Worm (Caenorhabditis elegans): ENCODE data around the gene K12H6.2.

The K12H6.2 gene

DNA sequence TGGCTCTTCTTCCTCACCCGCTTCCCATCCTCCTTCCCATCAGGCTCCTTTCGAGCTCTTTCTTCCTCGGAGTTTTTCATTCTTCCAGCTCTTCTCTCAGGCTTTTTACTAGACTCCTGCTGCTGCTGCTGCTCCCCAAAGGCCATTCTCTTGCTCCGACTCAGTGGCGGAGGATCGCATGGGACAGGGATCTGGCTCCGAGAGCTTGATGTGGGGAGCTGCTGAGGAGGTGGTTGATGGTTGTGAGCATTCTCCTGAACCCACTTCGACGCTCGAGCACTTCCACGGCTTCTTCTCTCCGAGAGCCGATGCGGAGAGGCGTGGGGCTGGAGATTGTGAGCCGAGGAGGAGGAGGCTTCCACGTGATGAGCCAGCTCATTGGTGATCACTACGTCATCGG, 29.6 kb downstream of the K12H6.2 start:
- TF ChIP-seq F37D6.2 (tag; optimal IDR thresholded peaks at IDR 0.05), result no peak
- TF ChIP-seq aha-1 (tag), result peak; percentile 37
- peak; percentile 92 for TF ChIP-seq set-16 (GFP tag; IDR thresholded peaks at IDR 0.05)
- TF ChIP-seq unc-62 (GFP tag; optimal IDR thresholded peaks at IDR 0.05 in 1 of 2), result peak in 1 of 2 experiments; percentile 14
- no peak for TF ChIP-seq unc-62 (tag; optimal IDR thresholded peaks at IDR 0.05)
- TF ChIP-seq mxl-3 (GFP tag; optimal IDR thresholded peaks at IDR 0.05), result no peak

DNA sequence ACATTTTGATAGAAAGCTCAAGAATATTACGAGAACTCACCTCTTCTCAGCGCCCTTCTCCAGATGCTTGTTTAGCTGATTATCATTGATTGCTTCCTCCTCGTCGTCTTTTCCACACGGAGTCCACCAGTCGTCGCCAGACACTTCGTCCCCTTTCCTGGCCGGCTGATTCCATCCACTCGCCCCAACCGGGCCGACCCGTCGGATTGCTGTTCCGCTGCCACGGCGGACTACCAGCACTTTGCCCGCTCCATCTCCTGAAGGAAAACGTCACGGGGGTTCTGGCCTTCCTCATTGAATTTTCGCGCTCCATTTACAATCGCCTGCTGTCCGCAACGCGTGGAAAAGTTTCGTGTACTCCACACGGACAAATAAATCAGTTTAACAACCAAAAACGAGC, 32.0 kb downstream of the K12H6.2 start:
- TF ChIP-seq set-16 (GFP tag; IDR thresholded peaks at IDR 0.05), result peak; percentile 86
- TF ChIP-seq F37D6.2 (tag; optimal IDR thresholded peaks at IDR 0.05), result no peak
- TF ChIP-seq hlh-30 (tag; optimal IDR thresholded peaks at IDR 0.05; ENCODE audit: insufficient read depth), result no peak
- TF ChIP-seq Y5F2A.4 (GFP tag; optimal IDR thresholded peaks at IDR 0.05), result no peak
- TF ChIP-seq gei-8 (GFP tag; optimal IDR thresholded peaks at IDR 0.05), result no peak

DNA sequence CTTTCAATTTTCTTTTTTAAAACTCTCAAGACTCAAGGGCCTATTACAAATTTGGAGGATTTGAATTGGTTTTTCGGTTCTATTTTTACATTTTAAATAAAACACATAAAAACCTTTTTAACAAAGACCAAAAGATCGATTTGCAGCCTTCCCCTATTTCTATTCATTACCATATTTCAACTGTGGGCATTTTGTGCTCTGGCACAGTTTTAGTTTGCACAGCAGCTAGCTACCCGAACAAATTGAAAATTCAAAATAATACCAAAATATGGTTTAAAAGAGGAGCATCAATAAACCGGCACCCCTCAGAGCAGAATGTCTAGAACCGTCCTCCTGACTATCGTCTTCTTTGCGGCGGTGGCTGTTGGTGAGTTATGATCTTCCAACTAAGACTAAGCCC, 34.0 kb downstream of the K12H6.2 start, which contains the start of gene F08D12.2:
Gene F08D12.2 (plus strand): TSS at position 301 of the 400 bp plus-strand sequence.
- TF ChIP-seq ztf-7 (tag; optimal IDR thresholded peaks at IDR 0.05) (no peak), T26A8.4 (GFP tag; IDR thresholded peaks at IDR 0.05) (no peak)

DNA sequence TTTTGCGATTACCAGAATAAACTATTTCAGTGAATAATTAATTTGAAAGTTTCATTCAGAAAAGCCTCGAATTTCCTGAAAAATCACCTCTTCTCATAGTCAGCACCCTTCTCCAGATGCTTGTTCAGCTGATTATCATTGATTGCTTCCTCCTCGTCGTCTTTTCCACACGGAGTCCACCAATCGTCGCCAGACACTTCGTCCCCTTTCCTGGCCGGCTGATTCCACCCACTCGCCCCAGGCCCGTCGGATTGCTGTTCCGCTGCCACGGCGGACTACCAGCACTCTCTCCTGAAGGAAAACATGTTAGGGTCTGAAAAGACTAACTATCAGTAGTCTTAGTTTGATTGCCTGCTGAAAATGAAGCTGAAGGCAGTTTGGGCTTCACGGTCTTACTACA, 34.5 kb downstream of the K12H6.2 start:
- TF ChIP-seq D1046.2 (GFP tag; IDR thresholded peaks at IDR 0.05) (no peak), unc-62 (GFP tag; optimal IDR thresholded peaks at IDR 0.05 in 1 of 2) (peak in 1 of 2 experiments; percentile 56), unc-62 (tag; optimal IDR thresholded peaks at IDR 0.05) (no peak), set-16 (GFP tag; IDR thresholded peaks at IDR 0.05) (peak; percentile 50; the same call in 1 of the 2 replicates), mdl-1 (tag; optimal IDR thresholded peaks at IDR 0.05) (no peak)

DNA sequence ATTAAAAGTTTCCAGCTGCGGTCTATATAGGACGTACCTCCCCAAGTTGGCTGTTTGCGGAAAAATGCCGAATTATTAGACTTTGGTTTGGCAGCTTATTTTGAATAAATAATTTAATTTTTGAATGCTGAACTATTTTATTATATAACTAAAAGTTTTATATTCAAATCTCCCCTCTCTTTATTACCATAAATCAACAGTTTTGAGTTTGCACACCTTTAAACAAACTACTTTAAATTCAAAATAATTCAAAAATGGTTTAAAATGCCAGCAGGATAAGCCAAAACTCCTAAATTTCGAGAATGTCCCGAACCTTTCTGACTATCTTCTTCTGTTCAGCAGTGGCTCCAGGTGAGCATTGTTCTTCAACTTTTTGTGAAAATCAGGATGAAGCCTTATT, 36.1 kb downstream of the K12H6.2 start, which contains the start of gene F08D12.3:
Gene F08D12.3 (plus strand): TSS at position 301 of the 400 bp plus-strand sequence.
- TF ChIP-seq daf-12 (tag; optimal IDR thresholded peaks at IDR 0.05), result no peak
- no peak for TF ChIP-seq zfp-3 (GFP tag; conservative IDR thresholded peaks at IDR 0.05)
- TF ChIP-seq lsy-2 (tag; optimal IDR thresholded peaks at IDR 0.05), result no peak
- TF ChIP-seq hmg-1.1 (GFP tag; IDR thresholded peaks at IDR 0.05), result no peak
- no peak for TF ChIP-seq hlh-30 (tag; optimal IDR thresholded peaks at IDR 0.05; ENCODE audit: insufficient read depth)
- TF ChIP-seq set-16 (GFP tag; IDR thresholded peaks at IDR 0.05), result no peak
- no peak for TF ChIP-seq lin-15B (tag; optimal IDR thresholded peaks at IDR 0.05)
- TF ChIP-seq nhr-11 (tag; optimal IDR thresholded peaks at IDR 0.05), result no peak
- TF ChIP-seq spr-3 (GFP tag; optimal IDR thresholded peaks at IDR 0.05), result no peak
- no peak for TF ChIP-seq egl-27 (tag; optimal IDR thresholded peaks at IDR 0.05)
- TF ChIP-seq lin-13 (GFP tag; optimal IDR thresholded peaks at IDR 0.05), result no peak
- TF ChIP-seq daf-19 (GFP tag; conservative IDR thresholded peaks at IDR 0.05), result no peak
- TF ChIP-seq T26A8.4 (GFP tag; IDR thresholded peaks at IDR 0.05), result no peak
- no peak for TF ChIP-seq nhr-77 (tag; optimal IDR thresholded peaks at IDR 0.05)
- TF ChIP-seq nhr-102 (tag; optimal IDR thresholded peaks at IDR 0.05), result no peak

DNA sequence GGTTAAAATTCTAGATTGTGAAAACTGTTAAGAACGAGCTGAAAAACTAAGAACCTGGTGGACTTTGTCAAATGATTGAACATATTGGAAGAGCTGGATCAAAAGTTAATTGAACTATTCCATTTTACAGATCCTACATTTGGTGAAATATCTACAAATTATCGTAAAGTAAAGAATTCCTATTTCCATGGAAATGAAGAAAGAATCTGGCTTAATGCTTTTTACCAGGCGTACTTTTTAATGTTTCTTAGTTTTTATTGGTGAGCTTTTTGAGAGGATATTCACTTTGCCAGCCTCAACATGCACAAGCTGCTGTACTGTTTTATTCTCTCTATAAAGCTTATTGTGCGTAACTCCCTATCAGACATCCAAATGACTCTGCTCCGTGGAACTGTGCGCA, 37.5 kb downstream of the K12H6.2 start, which contains the start of gene F08D12.4:
Gene F08D12.4 (plus strand): TSS at position 301 of the 400 bp plus-strand sequence.
- TF ChIP-seq saeg-2 (GFP tag; IDR thresholded peaks at IDR 0.05) (no peak), nhr-28 (tag; optimal IDR thresholded peaks at IDR 0.05) (no peak), fos-1 (tag; optimal IDR thresholded peaks at IDR 0.05) (no peak), ceh-28 (tag; optimal IDR thresholded peaks at IDR 0.05) (no peak), ceh-82 (tag; optimal IDR thresholded peaks at IDR 0.05) (no peak), nhr-42 (GFP tag; IDR thresholded peaks at IDR 0.05) (no peak), lin-29 (GFP tag; IDR thresholded peaks at IDR 0.05) (no peak), tra-1 (GFP tag; IDR thresholded peaks at IDR 0.05) (no peak), set-16 (GFP tag; IDR thresholded peaks at IDR 0.05) (no peak), arid-1 (GFP tag; conservative IDR thresholded peaks at IDR 0.05) (no peak), dmd-6 (GFP tag; IDR thresholded peaks at IDR 0.05) (no peak)
